Worm (Caenorhabditis elegans): Measurements from ENCODE around the gene rpl-7A.

The rpl-7A gene

DNA sequence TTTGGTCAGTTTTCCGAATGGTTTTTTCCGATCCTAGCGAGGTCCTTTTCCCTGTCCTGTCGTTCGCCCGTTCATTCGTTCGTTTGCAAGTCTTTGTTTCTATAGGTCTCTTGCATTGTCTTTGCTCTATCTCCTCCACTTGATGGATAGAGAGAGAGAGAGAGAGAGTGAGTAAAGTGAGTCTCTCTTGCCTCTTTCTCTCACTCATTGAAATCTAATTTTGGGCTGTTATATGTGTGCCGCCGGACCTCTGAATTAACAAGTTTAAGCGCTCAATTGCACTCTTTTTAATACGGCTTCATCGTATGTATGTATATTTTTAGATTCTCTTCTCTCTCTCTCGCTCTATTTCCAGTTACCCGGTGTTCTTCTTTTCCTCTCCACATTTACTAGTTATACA lies 13.5 kb upstream of the rpl-7A start (continued):
- no peak for TF ChIP-seq nhr-102 (tag; optimal IDR thresholded peaks at IDR 0.05)

DNA sequence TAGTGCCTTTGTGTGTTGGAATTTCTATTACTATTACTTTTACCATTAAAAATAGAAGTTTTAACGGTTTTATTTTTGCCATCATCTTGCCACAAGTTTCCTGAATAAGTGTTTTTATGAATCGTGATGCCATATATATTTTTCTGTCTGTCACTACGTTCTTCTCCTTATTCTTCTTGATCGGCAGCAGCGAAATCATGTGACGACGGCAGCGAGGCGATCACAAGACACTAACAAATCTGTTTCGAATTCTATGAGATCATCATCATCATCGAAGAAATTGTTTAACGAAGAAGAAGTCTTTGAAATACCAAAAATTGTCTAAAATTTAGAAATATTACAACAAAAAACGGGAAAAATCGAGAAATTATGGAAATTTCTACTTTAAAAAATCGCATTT lies 12.0 kb upstream of the rpl-7A start:
- TF ChIP-seq dpl-1 (GFP tag; optimal IDR thresholded peaks at IDR 0.05) (peak; percentile 20), aha-1 (tag) (peak; percentile 32), hif-1 (tag; optimal IDR thresholded peaks at IDR 0.05) (peak in 1 of 2 experiments; percentile 3), lsy-2 (tag; optimal IDR thresholded peaks at IDR 0.05) (peak in 1 of 2 experiments; percentile 52), R02D3.7 (tag; optimal IDR thresholded peaks at IDR 0.05) (no peak), nhr-28 (tag; optimal IDR thresholded peaks at IDR 0.05) (peak; percentile 60), mep-1 (tag; optimal IDR thresholded peaks at IDR 0.05) (peak; percentile 66), nhr-10 (tag; optimal IDR thresholded peaks at IDR 0.05) (no peak), hlh-30 (tag; optimal IDR thresholded peaks at IDR 0.05; ENCODE audit: insufficient read depth) (peak; percentile 91), mdl-1 (tag; optimal IDR thresholded peaks at IDR 0.05) (peak in 1 of 2 experiments; percentile 28), T20F7.1 (GFP tag; optimal IDR thresholded peaks at IDR 0.05) (peak; percentile 18), dve-1 (tag; optimal IDR thresholded peaks at IDR 0.05; ENCODE audit: insufficient read depth) (peak; percentile 66), jun-1 (tag; optimal IDR thresholded peaks at IDR 0.05) (no peak), snpc-4 (tag; optimal IDR thresholded peaks at IDR 0.05) (no peak), nhr-25 (tag; optimal IDR thresholded peaks at IDR 0.05; ENCODE audit: borderline replicate concordance, insufficient read depth) (peak; percentile 4), hlh-11 (tag; optimal IDR thresholded peaks at IDR 0.05) (peak; percentile 67), mdt-29 (GFP tag; IDR thresholded peaks at IDR 0.05) (no peak)

DNA sequence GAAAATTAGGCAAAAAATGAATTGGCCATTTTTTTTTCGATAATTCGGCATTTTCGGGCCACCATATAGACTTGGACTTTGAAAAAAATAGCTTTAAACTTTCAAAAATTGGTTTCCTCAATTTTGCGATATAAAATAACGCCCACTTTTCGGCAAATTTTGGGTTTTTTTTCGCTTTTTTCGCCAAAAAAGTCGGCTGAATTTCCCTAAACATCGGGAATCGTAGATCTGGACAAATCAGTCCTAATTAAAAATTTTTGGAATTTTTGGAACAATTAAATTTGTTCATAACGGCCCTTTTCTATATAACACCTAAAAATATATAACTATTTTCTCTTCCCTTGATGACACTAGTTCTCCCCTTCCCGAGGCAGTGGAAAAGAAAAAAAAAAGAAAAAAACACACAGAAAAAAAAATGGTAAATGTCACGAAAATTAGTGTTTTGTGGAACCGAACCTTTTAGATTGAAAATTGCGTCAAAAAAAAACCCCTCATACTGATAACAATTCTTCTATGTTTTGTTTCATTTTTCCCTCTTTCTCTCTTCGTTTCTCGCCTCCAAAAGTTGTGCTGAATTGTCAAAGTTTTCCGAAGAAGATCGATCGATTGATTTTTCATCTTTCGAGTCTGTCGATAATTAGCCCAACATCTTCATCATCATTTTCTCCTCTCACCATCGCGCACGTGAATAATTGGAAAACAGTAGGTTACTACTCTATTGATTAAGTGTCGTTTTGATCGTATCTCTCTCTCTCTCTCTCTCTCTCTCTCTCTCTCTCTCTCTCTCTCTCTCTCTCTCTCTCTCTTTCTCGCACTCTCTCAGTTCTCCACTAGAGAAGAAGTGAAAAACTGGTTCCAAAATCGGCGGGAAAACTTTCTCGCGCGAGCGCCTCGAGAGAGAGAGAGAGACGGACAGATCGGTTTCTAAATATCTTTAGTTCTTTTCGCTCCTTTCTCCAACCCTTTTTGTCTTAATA lies 10.2 kb upstream of the rpl-7A start, which contains the start of gene Y24D9A.6:
TSS of gene Y24D9A.6 (minus strand) at position 51 of the 977 bp plus-strand sequence.
- TF ChIP-seq set-16 (GFP tag; IDR thresholded peaks at IDR 0.05), result peak; percentile 81
- peak; percentile 69; the same call in 1 of the 2 replicates for TF ChIP-seq ceh-20 (GFP tag; IDR thresholded peaks at IDR 0.05)
- TF ChIP-seq nhr-11 (tag; optimal IDR thresholded peaks at IDR 0.05), result no peak
- TF ChIP-seq ceh-44 (GFP tag; IDR thresholded peaks at IDR 0.05), result no peak
- no peak for TF ChIP-seq nhr-77 (tag; optimal IDR thresholded peaks at IDR 0.05)
- TF ChIP-seq tag-97 (GFP tag; IDR thresholded peaks at IDR 0.05), result no peak
- peak; percentile 15 for TF ChIP-seq nhr-102 (tag; optimal IDR thresholded peaks at IDR 0.05)
- no peak for TF ChIP-seq madf-9 (GFP tag; conservative IDR thresholded peaks at IDR 0.05)
- TF ChIP-seq mep-1 (tag; optimal IDR thresholded peaks at IDR 0.05), result peak; percentile 58
- TF ChIP-seq spr-3 (GFP tag; optimal IDR thresholded peaks at IDR 0.05), result no peak
- TF ChIP-seq ZK337.2 (GFP tag; IDR thresholded peaks at IDR 0.05), result no peak
- TF ChIP-seq F49E8.2 (tag; optimal IDR thresholded peaks at IDR 0.05; ENCODE audit: borderline replicate concordance), result no peak
- TF ChIP-seq zag-1 (tag; optimal IDR thresholded peaks at IDR 0.05), result no peak
- TF ChIP-seq ctbp-1 (GFP tag; IDR thresholded peaks at IDR 0.05), result no peak
- no peak for TF ChIP-seq lin-39 (tag; optimal IDR thresholded peaks at IDR 0.05)
- no peak for TF ChIP-seq vab-7 (GFP tag; IDR thresholded peaks at IDR 0.05)
- TF ChIP-seq lim-7 (GFP tag; IDR thresholded peaks at IDR 0.05), result no peak
- no peak for TF ChIP-seq madf-5 (GFP tag; IDR thresholded peaks at IDR 0.05)
- peak; percentile 69 for TF ChIP-seq nhr-28 (tag; optimal IDR thresholded peaks at IDR 0.05)
- TF ChIP-seq arid-1 (GFP tag; conservative IDR thresholded peaks at IDR 0.05), result no peak
- TF ChIP-seq jun-1 (tag; optimal IDR thresholded peaks at IDR 0.05), result no peak
- TF ChIP-seq ama-1 (optimal IDR thresholded peaks at IDR 0.05), result no peak
- peak; percentile 88 for TF ChIP-seq hlh-11 (tag; optimal IDR thresholded peaks at IDR 0.05)
- TF ChIP-seq saeg-2 (GFP tag; IDR thresholded peaks at IDR 0.05), result no peak
- TF ChIP-seq F10B5.3 (tag; optimal IDR thresholded peaks at IDR 0.05), result no peak
- peak; percentile 50 for TF ChIP-seq mxl-3 (GFP tag; optimal IDR thresholded peaks at IDR 0.05)
- no peak for TF ChIP-seq T20F7.1 (GFP tag; optimal IDR thresholded peaks at IDR 0.05)
- no peak for TF ChIP-seq skn-1 (tag; optimal IDR thresholded peaks at IDR 0.05)
- TF ChIP-seq nhr-41 (GFP tag; IDR thresholded peaks at IDR 0.05), result no peak
- no peak for TF ChIP-seq ztf-11 (tag; optimal IDR thresholded peaks at IDR 0.05)
- peak; percentile 11 for TF ChIP-seq nhr-48 (tag; optimal IDR thresholded peaks at IDR 0.05)
- TF ChIP-seq lin-29 (GFP tag; IDR thresholded peaks at IDR 0.05), result 0 out of 2 replicates have a peak, but pooled peaks have one; percentile 41
- no peak for TF ChIP-seq F37D6.2 (tag; optimal IDR thresholded peaks at IDR 0.05)
